1 worm cellular context compared by ENCODE assay signal in the genomic region with DNA sequence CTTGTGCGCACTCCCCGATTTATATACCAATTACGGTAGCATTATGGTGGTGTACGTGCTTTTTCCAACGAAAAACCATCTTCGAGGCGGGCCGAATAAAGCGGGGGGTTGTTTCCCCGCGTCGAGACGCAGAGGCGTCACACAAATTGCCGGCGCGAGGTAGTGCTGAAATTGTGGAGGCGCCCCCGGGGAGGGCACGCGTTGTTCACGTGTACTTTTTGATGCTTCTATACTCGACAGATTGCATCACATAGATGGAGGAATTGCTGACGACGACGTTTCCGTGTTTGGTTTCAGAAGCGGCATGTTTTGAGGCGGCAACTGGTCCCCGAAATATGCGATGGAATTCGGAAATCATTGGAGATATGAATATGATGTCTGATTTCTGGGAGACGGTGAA.
TF ChIP-seq lines count a peak whose summit lies in the region.

No protein-coding gene starts in this region.

TF ChIP-seq in whole organism, L1 larva, 84 proteins besides CTCF, POLR2A, EP300 and RAD21 (continued from another document):
- TF ChIP-seq ces-1 (GFP tag; optimal IDR thresholded peaks at IDR 0.05; lab: Kevin White, UChicago) (no peak), sptf-1 (tag; optimal IDR thresholded peaks at IDR 0.05; lab: Kevin White, UChicago) (no peak), unc-130 (tag; optimal IDR thresholded peaks at IDR 0.05; lab: Kevin White, UChicago) (peak; percentile 86), blmp-1 (tag; optimal IDR thresholded peaks at IDR 0.05; lab: Kevin White, UChicago) (peak; percentile 50), mdl-1 (tag; optimal IDR thresholded peaks at IDR 0.05; lab: Kevin White, UChicago) (peak in 1 of 2 experiments; percentile 90), lin-13 (GFP tag; optimal IDR thresholded peaks at IDR 0.05; lab: Kevin White, UChicago) (peak; percentile 84), swsn-7 (tag; optimal IDR thresholded peaks at IDR 0.05; lab: Kevin White, UChicago) (peak; percentile 89), sup-37 (GFP tag; optimal IDR thresholded peaks at IDR 0.05; lab: Kevin White, UChicago) (no peak), C34B4.2 (tag; optimal IDR thresholded peaks at IDR 0.05; lab: Kevin White, UChicago) (no peak), Y116A8C.19 (tag; optimal IDR thresholded peaks at IDR 0.05; lab: Kevin White, UChicago; ENCODE audit: borderline replicate concordance) (no peak), ztf-11 (tag; optimal IDR thresholded peaks at IDR 0.05; lab: Kevin White, UChicago) (peak in 1 of 2 experiments; percentile 53), nhr-90 (tag; optimal IDR thresholded peaks at IDR 0.05; lab: Kevin White, UChicago; ENCODE audit: poor library complexity) (peak; percentile 88), nhr-84 (tag; optimal IDR thresholded peaks at IDR 0.05; lab: Kevin White, UChicago) (no peak), nhr-71 (tag; optimal IDR thresholded peaks at IDR 0.05; lab: Kevin White, UChicago) (peak; percentile 97), unc-30 (tag; optimal IDR thresholded peaks at IDR 0.05; lab: Kevin White, UChicago) (no peak), unc-86 (tag; optimal IDR thresholded peaks at IDR 0.05; lab: Kevin White, UChicago) (peak; percentile 63), nhr-76 (tag; optimal IDR thresholded peaks at IDR 0.05; lab: Kevin White, UChicago) (no peak), C16A3.4 (tag; optimal IDR thresholded peaks at IDR 0.05; lab: Kevin White, UChicago) (peak; percentile 75), snu-23 (GFP tag; optimal IDR thresholded peaks at IDR 0.05; lab: Kevin White, UChicago) (peak; percentile 96), nhr-237 (tag; optimal IDR thresholded peaks at IDR 0.05; lab: Kevin White, UChicago) (peak; percentile 64), rnt-1 (tag; optimal IDR thresholded peaks at IDR 0.05; lab: Kevin White, UChicago) (peak; percentile 85), pqm-1 (tag; optimal IDR thresholded peaks at IDR 0.05; lab: Kevin White, UChicago) (peak; percentile 58), aha-1 (tag; optimal IDR thresholded peaks at IDR 0.05; lab: Kevin White, UChicago) (peak; percentile 93), xbp-1 (tag; optimal IDR thresholded peaks at IDR 0.05; lab: Kevin White, UChicago) (peak; percentile 79), nhr-12 (tag; optimal IDR thresholded peaks at IDR 0.05; lab: Kevin White, UChicago) (no peak), mep-1 (tag; optimal IDR thresholded peaks at IDR 0.05; lab: Kevin White, UChicago) (peak; percentile 56)
